Fruit fly (Drosophila melanogaster): ENCODE measurements around the gene CG14712.
A peak's percentile ranks its signal among the peaks of the same experiment; 100 is the strongest.

The CG14712 gene

DNA sequence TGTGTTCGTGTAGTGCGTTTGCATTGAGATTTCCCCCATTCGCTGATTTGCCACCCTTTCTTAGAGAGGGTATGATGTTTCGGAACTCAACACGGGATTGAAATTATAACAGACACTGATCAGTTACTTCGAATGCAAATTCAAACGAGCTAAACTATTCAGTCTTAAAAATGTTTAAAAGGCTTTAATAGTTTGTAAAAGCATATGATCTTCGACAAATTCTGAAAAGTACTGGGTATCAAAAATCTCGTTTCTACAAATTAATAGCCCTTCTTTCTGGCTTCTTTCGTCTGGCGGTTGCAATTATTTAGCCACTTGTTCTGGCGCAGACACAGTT lies 46.3 kb upstream of the CG14712 start (continued):
- TF ChIP-seq CG11504 (tag; optimal IDR thresholded peaks at IDR 0.05) (no peak), abd-A (tag; optimal IDR thresholded peaks at IDR 0.05) (no peak), CG15269 (tag; optimal IDR thresholded peaks at IDR 0.05) (no peak), CG15601 (tag; optimal IDR thresholded peaks at IDR 0.05) (no peak), Bgb (GFP tag; IDR thresholded peaks at IDR 0.05; ENCODE audit: partially characterized antibody) (no peak), Dll (GFP tag; IDR thresholded peaks at IDR 0.05; ENCODE audit: partially characterized antibody) (no peak), crol (GFP tag; IDR thresholded peaks at IDR 0.05) (no peak), toy (GFP tag; IDR thresholded peaks at IDR 0.05) (no peak), CG17568 (GFP tag; optimal IDR thresholded peaks at IDR 0.05) (no peak), Usf (GFP tag; optimal IDR thresholded peaks at IDR 0.05) (no peak), CG2199 (GFP tag; IDR thresholded peaks at IDR 0.05) (no peak), CG6254 (GFP tag; optimal IDR thresholded peaks at IDR 0.05) (peak; percentile 27), corto (GFP tag; optimal IDR thresholded peaks at IDR 0.05) (no peak), Hr3 (GFP tag; optimal IDR thresholded peaks at IDR 0.05) (peak; percentile 57), HLH4C (GFP tag; IDR thresholded peaks at IDR 0.05; ENCODE audit: partially characterized antibody) (no peak), Bdp1 (GFP tag; optimal IDR thresholded peaks at IDR 0.05) (peak; percentile 28), grau (tag; optimal IDR thresholded peaks at IDR 0.05) (peak; percentile 68), CG12219 (GFP tag; optimal IDR thresholded peaks at IDR 0.05) (peak; percentile 63), usp (GFP tag; optimal IDR thresholded peaks at IDR 0.05) (no peak), Sox102F (GFP tag; optimal IDR thresholded peaks at IDR 0.05) (peak; percentile 87), Optix (GFP tag; IDR thresholded peaks at IDR 0.05) (peak; percentile 79), Sox100B (GFP tag; optimal IDR thresholded peaks at IDR 0.05) (no peak), Dbx (GFP tag; IDR thresholded peaks at IDR 0.05) (0 out of 3 replicates have a peak, but pooled peaks have one; percentile 29), CG12391 (tag; optimal IDR thresholded peaks at IDR 0.05) (peak; percentile 72), CG12236 (GFP tag; optimal IDR thresholded peaks at IDR 0.05) (peak; percentile 58), CG2129 (GFP tag; IDR thresholded peaks at IDR 0.05; ENCODE audit: partially characterized antibody) (no peak), CG33213 (GFP tag; optimal IDR thresholded peaks at IDR 0.05) (peak; percentile 57), Scr (GFP tag; IDR thresholded peaks at IDR 0.05; ENCODE audit: partially characterized antibody) (no peak), Spps (tag; optimal IDR thresholded peaks at IDR 0.05) (peak; percentile 8), CG1832 (GFP tag; optimal IDR thresholded peaks at IDR 0.05) (no peak), CG9797 (GFP tag; optimal IDR thresholded peaks at IDR 0.05) (no peak), bab2 (GFP tag; optimal IDR thresholded peaks at IDR 0.05) (peak; percentile 49), CG9876 (GFP tag; optimal IDR thresholded peaks at IDR 0.05) (no peak), zf30C (GFP tag; optimal IDR thresholded peaks at IDR 0.05) (no peak), CG3407 (GFP tag; optimal IDR thresholded peaks at IDR 0.05) (no peak), Hey (tag; optimal IDR thresholded peaks at IDR 0.05) (no peak), Side (GFP tag; optimal IDR thresholded peaks at IDR 0.05) (peak; percentile 59), Mad (GFP tag; optimal IDR thresholded peaks at IDR 0.05) (peak; percentile 39), eve (GFP tag; optimal IDR thresholded peaks at IDR 0.05) (no peak), Atf-2 (GFP tag; optimal IDR thresholded peaks at IDR 0.05) (peak; percentile 43), gce (GFP tag; IDR thresholded peaks at IDR 0.05) (peak; percentile 66; the same call in 1 of the 3 replicates), CG4617 (GFP tag; optimal IDR thresholded peaks at IDR 0.05; ENCODE audit: borderline replicate concordance) (no peak), kay (GFP tag; optimal IDR thresholded peaks at IDR 0.05) (no peak), pnt (GFP tag; optimal IDR thresholded peaks at IDR 0.05) (peak; percentile 50), run (tag; optimal IDR thresholded peaks at IDR 0.05) (no peak), TFAM (GFP tag; optimal IDR thresholded peaks at IDR 0.05) (no peak), ERR (GFP tag; optimal IDR thresholded peaks at IDR 0.05) (peak; percentile 16), H2.0 (GFP tag; IDR thresholded peaks at IDR 0.05) (peak; percentile 65), odd (GFP tag; optimal IDR thresholded peaks at IDR 0.05) (no peak), CG11456 (GFP tag; IDR thresholded peaks at IDR 0.05) (peak; percentile 11; the same call in 1 of the 3 replicates), CG4730 (GFP tag; IDR thresholded peaks at IDR 0.05) (peak; percentile 50; the same call in 1 of the 2 replicates)

Measured in whole organism, embryonic.